Fruit fly (Drosophila melanogaster) whole organism, embryonic: ENCODE results near the gene RhoGAP93B.

Experiments used
- Ada2b ChIP-seq: fragments of 200-800 bp; sonication (Bioruptor generic); IDR thresholded peaks from 2 replicates; pipeline ENCODE4 v1.3.6; 2022; ENCODE audit warnings: missing biosample characterization, missing genetic modification characterization
- Aef1 ChIP-seq: fragments of 200-800 bp; sonication (Bioruptor generic); IDR thresholded peaks from 3 replicates; pipeline ENCODE4 v1.3.6; 2022; ENCODE audit warnings: missing biosample characterization, missing genetic modification characterization
- Antp ChIP-seq: fragments of 200-800 bp; sonication (Bioruptor generic); optimal IDR thresholded peaks from 3 replicates; lab custom pipeline; 2016; ENCODE audit warnings: missing biosample characterization, missing genetic modification characterization
- Asciz ChIP-seq: fragments of 200-800 bp; sonication (Bioruptor generic); optimal IDR thresholded peaks from 2 replicates; lab custom pipeline; 2017; ENCODE audit warnings: missing biosample characterization, mild to moderate bottlenecking, missing genetic modification characterization, missing genetic modification reagents
- CG10431 ChIP-seq: fragments of 200-800 bp; sonication (Bioruptor generic); optimal IDR thresholded peaks from 3 replicates; lab custom pipeline; 2018; ENCODE audit warnings: missing biosample characterization, mild to moderate bottlenecking, missing genetic modification characterization
- CG11456 ChIP-seq: fragments of 200-800 bp; sonication (Bioruptor generic); IDR thresholded peaks from 3 replicates; pipeline ENCODE4 v1.3.6; 2022; ENCODE audit warnings: missing biosample characterization, missing genetic modification characterization
- CG12391 ChIP-seq: fragments of 200-800 bp; sonication (Bioruptor generic); optimal IDR thresholded peaks from 3 replicates; lab custom pipeline; 2018; ENCODE audit warnings: missing biosample characterization, mild to moderate bottlenecking, missing genetic modification characterization, moderate library complexity
- CG13775 ChIP-seq: fragments of 200-800 bp; sonication (Bioruptor generic); optimal IDR thresholded peaks from 3 replicates; lab custom pipeline; 2017; ENCODE audit warnings: missing biosample characterization, mild to moderate bottlenecking, missing genetic modification characterization
- CG14014 ChIP-seq: fragments of 200-800 bp; sonication (Bioruptor generic); IDR thresholded peaks from 2 replicates; pipeline ENCODE4 v1.3.6; 2022; ENCODE audit warnings: missing biosample characterization, missing genetic modification characterization
- CG2120 ChIP-seq: fragments of 200-800 bp; sonication (Bioruptor generic); optimal IDR thresholded peaks from 3 replicates; lab custom pipeline; 2016; ENCODE audit warnings: missing biosample characterization, missing genetic modification characterization
- CG30403 ChIP-seq: fragments of 200-800 bp; sonication (Bioruptor generic); optimal IDR thresholded peaks from 3 replicates; lab custom pipeline; 2016; ENCODE audit warnings: missing biosample characterization, missing genetic modification characterization
- CG3847 ChIP-seq: fragments of 200-800 bp; sonication (Bioruptor generic); IDR thresholded peaks from 2 replicates; pipeline ENCODE4 v1.3.6; 2022; ENCODE audit warnings: missing biosample characterization, missing genetic modification characterization
- CG42726 ChIP-seq: fragments of 200-800 bp; sonication (Bioruptor generic); IDR thresholded peaks from 2 replicates; pipeline ENCODE4 v1.3.6; 2022; ENCODE audit warnings: missing biosample characterization, missing genetic modification characterization; ENCODE audit not compliant: partially characterized antibody
- CG6272 ChIP-seq: fragments of 200-800 bp; sonication (Bioruptor generic); IDR thresholded peaks from 2 replicates; pipeline ENCODE4 v1.3.6; 2022; ENCODE audit warnings: missing biosample characterization, missing genetic modification characterization
- CG8359 ChIP-seq: fragments of 200-800 bp; sonication (Bioruptor generic); optimal IDR thresholded peaks from 2 replicates; lab custom pipeline; 2017; ENCODE audit warnings: missing biosample characterization, mild to moderate bottlenecking, missing genetic modification characterization, borderline replicate concordance
- CG8478 ChIP-seq: fragments of >200 bp; optimal IDR thresholded peaks from 2 replicates; lab custom pipeline; 2018
- CHES-1-like ChIP-seq: fragments of 200-800 bp; sonication (Bioruptor generic); optimal IDR thresholded peaks from 2 replicates; lab custom pipeline; 2016; ENCODE audit warnings: missing biosample characterization, missing genetic modification characterization
- Dll ChIP-seq: fragments of 200-800 bp; sonication (Bioruptor generic); IDR thresholded peaks from 4 replicates; pipeline ENCODE4 v1.3.6; 2022; ENCODE audit warnings: missing biosample characterization, missing genetic modification characterization; ENCODE audit not compliant: partially characterized antibody
- Doc3 ChIP-seq: fragments of 200-800 bp; sonication (Bioruptor generic); IDR thresholded peaks from 3 replicates; pipeline ENCODE4 v1.3.6; 2022; ENCODE audit warnings: missing biosample characterization, missing genetic modification characterization; ENCODE audit not compliant: partially characterized antibody
- HLH54F ChIP-seq: fragments of 200-800 bp; sonication (Bioruptor generic); optimal IDR thresholded peaks from 3 replicates; lab custom pipeline; 2016; ENCODE audit warnings: missing biosample characterization, missing genetic modification characterization
- HmgD ChIP-seq: fragments of 200-800 bp; sonication (Bioruptor generic); optimal IDR thresholded peaks from 3 replicates; lab custom pipeline; 2016; ENCODE audit warnings: missing biosample characterization, missing genetic modification characterization
- Hr51 ChIP-seq, 2 experiments: fragments of 200-800 bp; sonication (Bioruptor generic); optimal IDR thresholded peaks; 2 replicates in 1 of 2; 3 replicates in 1 of 2; lab custom pipeline; 2016 to 2018; ENCODE audit warnings: missing biosample characterization in 2 of 2, missing genetic modification characterization in 2 of 2, mild to moderate bottlenecking in 1 of 2, moderate library complexity in 1 of 2
- Mad ChIP-seq: fragments of 200-800 bp; sonication (Bioruptor generic); optimal IDR thresholded peaks from 2 replicates; lab custom pipeline; 2016; ENCODE audit warnings: missing biosample characterization, missing genetic modification characterization
- Nf-YA ChIP-seq: fragments of 200-800 bp; sonication (Bioruptor generic); IDR thresholded peaks from 2 replicates; pipeline ENCODE4 v1.3.6; 2022; ENCODE audit warnings: missing biosample characterization, missing genetic modification characterization
- Nf-YC ChIP-seq: fragments of 200-800 bp; optimal IDR thresholded peaks from 3 replicates; lab custom pipeline; 2019; ENCODE audit warnings: missing biosample characterization, mild to moderate bottlenecking, missing genetic modification characterization, moderate library complexity
- PHDP ChIP-seq: fragments of 200-800 bp; sonication (Bioruptor generic); optimal IDR thresholded peaks from 3 replicates; lab custom pipeline; 2018; ENCODE audit warnings: missing biosample characterization, mild to moderate bottlenecking, missing genetic modification characterization, moderate library complexity
- Sox102F ChIP-seq: fragments of 200-800 bp; sonication (Bioruptor generic); optimal IDR thresholded peaks from 2 replicates; lab custom pipeline; 2018; ENCODE audit warnings: missing biosample characterization, mild to moderate bottlenecking, missing genetic modification characterization, moderate library complexity
- Sry-δ ChIP-seq: fragments of 200-800 bp; sonication (Bioruptor generic); optimal IDR thresholded peaks from 2 replicates; lab custom pipeline; 2016; ENCODE audit warnings: missing biosample characterization, missing genetic modification characterization
- abd-A ChIP-seq: fragments of 200-800 bp; sonication (Bioruptor generic); optimal IDR thresholded peaks from 3 replicates; lab custom pipeline; 2019; ENCODE audit warnings: missing biosample characterization, mild to moderate bottlenecking, missing genetic modification characterization, moderate library complexity
- aop ChIP-seq: fragments of 200-800 bp; sonication (Bioruptor generic); IDR thresholded peaks from 2 replicates; pipeline ENCODE4 v1.3.6; 2022; ENCODE audit warnings: missing biosample characterization, missing genetic modification characterization
- ara ChIP-seq: fragments of 200-800 bp; sonication (Bioruptor generic); IDR thresholded peaks from 2 replicates; pipeline ENCODE4 v1.3.6; 2022; ENCODE audit warnings: missing biosample characterization, missing genetic modification characterization
- cg ChIP-seq: fragments of 200-800 bp; sonication (Bioruptor generic); optimal IDR thresholded peaks from 3 replicates; lab custom pipeline; 2019; ENCODE audit warnings: missing biosample characterization, mild to moderate bottlenecking, missing genetic modification characterization, moderate library complexity
- chif ChIP-seq, 2 experiments: fragments of 200-800 bp; sonication (Bioruptor generic); optimal IDR thresholded peaks; 3 replicates each; lab custom pipeline; 2016; ENCODE audit warnings: missing biosample characterization in 2 of 2, missing genetic modification characterization in 2 of 2
- dpn ChIP-seq, 2 experiments: fragments of 200-800 bp; sonication (Bioruptor generic); optimal IDR thresholded peaks; 3 replicates each; lab custom pipeline; 2016; ENCODE audit warnings: missing biosample characterization in 2 of 2, missing genetic modification characterization in 2 of 2
- dysf ChIP-seq: fragments of 200-800 bp; sonication (Bioruptor generic); IDR thresholded peaks from 3 replicates; pipeline ENCODE4 v1.3.6; 2022; ENCODE audit warnings: missing biosample characterization, missing genetic modification characterization
- oc ChIP-seq: fragments of 200-800 bp; sonication (Bioruptor generic); optimal IDR thresholded peaks from 2 replicates; lab custom pipeline; 2018; ENCODE audit warnings: missing biosample characterization, mild to moderate bottlenecking, missing genetic modification characterization, moderate library complexity
- odd ChIP-seq: fragments of 200-800 bp; sonication (Bioruptor generic); optimal IDR thresholded peaks from 2 replicates; lab custom pipeline; 2017; ENCODE audit warnings: missing biosample characterization, mild to moderate bottlenecking, missing genetic modification characterization
- pan ChIP-seq, 4 experiments: fragments of >200 bp in 3 of 4; fragments of 200-800 bp in 1 of 4; sonication (Bioruptor generic) in 1 of 4; optimal IDR thresholded peaks in 3 of 4; IDR thresholded peaks in 1 of 4; 2 replicates each; pipeline versions ENCODE4 v1.3.6 to Lab custom; 2017 to 2022; ENCODE audit warnings: missing biosample characterization in 2 of 4, missing genetic modification characterization in 2 of 4, mixed read lengths in 1 of 4
- pita ChIP-seq: fragments of 200-800 bp; sonication (Bioruptor generic); optimal IDR thresholded peaks from 2 replicates; lab custom pipeline; 2017; ENCODE audit warnings: missing biosample characterization, mild to moderate bottlenecking, missing genetic modification characterization
- prd ChIP-seq, 3 experiments: fragments of >200 bp in 2 of 3; fragments of 200-800 bp in 1 of 3; sonication (Bioruptor generic) in 1 of 3; optimal IDR thresholded peaks in 2 of 3; IDR thresholded peaks in 1 of 3; 2 replicates in 2 of 3; 3 replicates in 1 of 3; pipeline versions ENCODE4 v1.3.6 to Lab custom; 2017 to 2022; ENCODE audit warnings: missing biosample characterization in 1 of 3, missing genetic modification characterization in 1 of 3
- psq ChIP-seq: fragments of 200-800 bp; sonication (Bioruptor generic); optimal IDR thresholded peaks from 2 replicates; lab custom pipeline; 2017; ENCODE audit warnings: missing biosample characterization, missing genetic modification characterization
- rib ChIP-seq: fragments of 200-800 bp; sonication (Bioruptor generic); IDR thresholded peaks from 2 replicates; pipeline ENCODE4 v1.3.6; 2022; ENCODE audit warnings: missing biosample characterization, missing genetic modification characterization
- row ChIP-seq: fragments of 200-800 bp; sonication (Bioruptor generic); IDR thresholded peaks from 3 replicates; pipeline ENCODE4 v1.3.6; 2022; ENCODE audit warnings: missing biosample characterization, missing genetic modification characterization
- run ChIP-seq: fragments of 200-800 bp; sonication (Bioruptor generic); optimal IDR thresholded peaks from 3 replicates; lab custom pipeline; 2018; ENCODE audit warnings: missing biosample characterization, mild to moderate bottlenecking, missing genetic modification characterization
- sd ChIP-seq: fragments of 200-800 bp; sonication (Bioruptor generic); optimal IDR thresholded peaks from 3 replicates; lab custom pipeline; 2018; ENCODE audit warnings: missing biosample characterization, mild to moderate bottlenecking, missing genetic modification characterization, moderate library complexity
- sqz ChIP-seq: fragments of 200-800 bp; sonication (Bioruptor generic); optimal IDR thresholded peaks from 3 replicates; lab custom pipeline; 2018; ENCODE audit warnings: missing biosample characterization, mild to moderate bottlenecking, missing genetic modification characterization
- ssp ChIP-seq: fragments of 200-800 bp; sonication (Bioruptor generic); IDR thresholded peaks from 2 replicates; pipeline ENCODE4 v1.3.6; 2022; ENCODE audit warnings: missing biosample characterization, missing genetic modification characterization
- stc ChIP-seq: fragments of 200-800 bp; sonication (Bioruptor generic); IDR thresholded peaks from 2 replicates; pipeline ENCODE4 v1.3.6; 2022; ENCODE audit warnings: missing biosample characterization, missing genetic modification characterization
- trem ChIP-seq: fragments of 200-800 bp; optimal IDR thresholded peaks from 3 replicates; lab custom pipeline; 2019; ENCODE audit warnings: missing biosample characterization, mild to moderate bottlenecking, missing genetic modification characterization, moderate library complexity
- zfh2 ChIP-seq: fragments of 200-800 bp; sonication (Bioruptor generic); optimal IDR thresholded peaks from 2 replicates; lab custom pipeline; 2016; ENCODE audit warnings: missing biosample characterization, missing genetic modification characterization

The RhoGAP93B gene

dm6 chr3R:21092829-21093228 lies 4.8 kb downstream of the RhoGAP93B start (continued):
- TF ChIP-seq Antp (GFP tag; lab: Kevin White, UChicago) (peak; percentile 4), CG30403 (GFP tag; lab: Kevin White, UChicago) (peak; percentile 5), pan (optimal IDR thresholded peaks at IDR 0.05; lab: Kevin White, UChicago) (no peak), pan (GFP tag; optimal IDR thresholded peaks at IDR 0.05 in 1 of 2, IDR thresholded peaks at IDR 0.05 in 1 of 2) (no peak), oc (tag; lab: Kevin White, UChicago) (no peak), CG8359 (no peak), odd (no peak), CG11456 (GFP tag; lab: Robert Waterston, UW) (no peak), chif (GFP tag; optimal IDR thresholded peaks at IDR 0.05; lab: Kevin White, UChicago) (peak in 1 of 2 experiments; percentile 5), zfh2 (GFP tag; lab: Kevin White, UChicago) (no peak), PHDP (peak; percentile 11), Mad (GFP tag; lab: Kevin White, UChicago) (no peak), trem (no peak), CHES-1-like (GFP tag; lab: Kevin White, UChicago) (no peak), psq (GFP tag; lab: Kevin White, UChicago) (no peak), dpn (GFP tag; optimal IDR thresholded peaks at IDR 0.05; lab: Kevin White, UChicago) (peak in 1 of 2 experiments; percentile 29), sd (peak; percentile 16), CG10431 (GFP tag; lab: Kevin White, UChicago) (no peak), Ada2b (GFP tag; lab: Robert Waterston, UW) (no peak), CG42726 (GFP tag; lab: Robert Waterston, UW) (no peak), HLH54F (GFP tag; lab: Kevin White, UChicago) (no peak), Nf-YC (tag; lab: Kevin White, UChicago) (no peak), ssp (GFP tag; lab: Robert Waterston, UW) (no peak), HmgD (no peak), Sox102F (peak; percentile 56), CG13775 (GFP tag; lab: Kevin White, UChicago) (no peak), row (peak; percentile 41; the same call in 2 of the 3 replicates), Hr51 (GFP tag; optimal IDR thresholded peaks at IDR 0.05; lab: Kevin White, UChicago) (peak in 1 of 2 experiments; percentile 39), stc (GFP tag; lab: Robert Waterston, UW) (no peak), pita (GFP tag; lab: Kevin White, UChicago) (no peak), rib (no peak), sqz (GFP tag; lab: Kevin White, UChicago) (no peak), cg (GFP tag; lab: Kevin White, UChicago) (no peak), Nf-YA (GFP tag; lab: Robert Waterston, UW) (no peak), dysf (GFP tag; lab: Robert Waterston, UW) (no peak), Aef1 (no peak), CG14014 (GFP tag; lab: Robert Waterston, UW) (no peak), CG12391 (tag; lab: Kevin White, UChicago) (peak; percentile 11), abd-A (tag; lab: Kevin White, UChicago) (no peak), prd (optimal IDR thresholded peaks at IDR 0.05; lab: Kevin White, UChicago) (no peak), prd (GFP tag; IDR thresholded peaks at IDR 0.05; lab: Robert Waterston, UW) (no peak), ara (no peak), Sry-δ (no peak), CG6272 (GFP tag; lab: Robert Waterston, UW) (no peak), Dll (no peak), Doc3 (GFP tag; lab: Robert Waterston, UW) (no peak), Asciz (GFP tag; lab: Kevin White, UChicago) (no peak), CG3847 (GFP tag; lab: Robert Waterston, UW) (no peak), CG2120 (peak; percentile 18), CG8478 (lab: Kevin White, UChicago) (no peak), run (tag; lab: Kevin White, UChicago) (no peak), aop (GFP tag; lab: Robert Waterston, UW) (no peak)
